Worm (Caenorhabditis elegans): ENCODE measurements around the gene K08H2.2.
A peak's percentile ranks its signal among the peaks of the same experiment; 100 is the strongest.

Gene K08H2.2

DNA sequence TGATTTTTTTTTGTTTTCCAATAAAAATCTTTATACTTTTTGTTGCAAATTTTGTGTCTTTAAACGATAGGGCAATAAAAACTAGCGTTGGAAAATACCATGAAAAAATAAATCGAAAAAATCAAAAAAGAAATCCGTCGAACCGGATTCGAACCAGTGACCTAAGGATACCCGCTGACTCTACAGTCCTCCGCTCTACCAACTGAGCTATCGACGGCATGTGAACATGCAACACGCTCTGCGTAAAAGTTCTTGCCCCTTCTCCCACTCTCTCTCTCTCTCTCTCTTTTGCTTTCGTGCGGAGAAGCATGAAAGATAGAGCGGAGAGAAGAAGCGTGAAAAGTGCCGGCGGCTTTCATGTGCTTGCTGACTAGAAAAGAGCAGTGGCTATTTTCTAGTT, 29.8 kb upstream of the K08H2.2 start (continued):
- no peak for TF ChIP-seq aly-2 (tag; optimal IDR thresholded peaks at IDR 0.05)
- TF ChIP-seq Y55F3AM.14 (GFP tag; optimal IDR thresholded peaks at IDR 0.05) = peak; percentile 23
- no peak for TF ChIP-seq lin-13 (GFP tag; optimal IDR thresholded peaks at IDR 0.05)
- TF ChIP-seq zag-1 (tag; optimal IDR thresholded peaks at IDR 0.05) = peak; percentile 45
- TF ChIP-seq fos-1 (tag; optimal IDR thresholded peaks at IDR 0.05) = peak; percentile 19
- peak; percentile 30 for TF ChIP-seq sma-3 (GFP tag; optimal IDR thresholded peaks at IDR 0.05)
- peak; percentile 66 for TF ChIP-seq unc-55 (GFP tag; optimal IDR thresholded peaks at IDR 0.05)
- no peak for TF ChIP-seq elt-1 (tag; optimal IDR thresholded peaks at IDR 0.05)
- TF ChIP-seq skn-1 (tag; optimal IDR thresholded peaks at IDR 0.05) = no peak
- no peak for TF ChIP-seq egl-27 (tag; optimal IDR thresholded peaks at IDR 0.05)
- peak; percentile 28 for TF ChIP-seq lin-11 (tag; optimal IDR thresholded peaks at IDR 0.05)
- peak; percentile 16 for TF ChIP-seq sem-4 (tag; optimal IDR thresholded peaks at IDR 0.05)
- no peak for TF ChIP-seq unc-62 (GFP tag; optimal IDR thresholded peaks at IDR 0.05)
- TF ChIP-seq mdl-1 (tag; optimal IDR thresholded peaks at IDR 0.05) = no peak
- no peak for TF ChIP-seq ztf-11 (tag; optimal IDR thresholded peaks at IDR 0.05)
- TF ChIP-seq alr-1 (tag; optimal IDR thresholded peaks at IDR 0.05) = no peak

DNA sequence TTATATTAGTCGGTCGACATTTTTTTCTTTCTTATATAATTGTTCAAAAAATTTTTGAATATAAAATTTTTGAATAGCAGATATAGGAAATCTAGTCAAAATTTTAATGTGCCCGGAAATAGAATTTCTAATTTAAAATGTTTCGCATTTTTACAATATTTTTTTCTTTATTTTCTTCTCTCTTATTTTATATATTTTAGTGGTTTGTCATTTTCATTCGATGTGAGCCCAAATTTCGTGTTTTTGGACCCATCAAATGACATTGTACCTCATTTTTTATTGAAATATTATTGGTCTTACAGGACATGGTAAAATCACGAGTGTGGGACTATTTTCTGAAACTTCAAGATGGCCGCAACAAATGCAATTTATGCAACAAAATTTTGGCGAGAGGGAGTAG, 27.4 kb upstream of the K08H2.2 start, which contains the start of gene K09A11.1:
Gene K09A11.1 (plus strand): TSS at position 301 of the 400 bp plus-strand sequence.
- TF ChIP-seq elt-3 (tag; optimal IDR thresholded peaks at IDR 0.05) (no peak), skn-1 (tag; optimal IDR thresholded peaks at IDR 0.05) (no peak), R02D3.7 (tag; optimal IDR thresholded peaks at IDR 0.05) (no peak), ama-1 (optimal IDR thresholded peaks at IDR 0.05) (no peak), gmeb-1 (tag; optimal IDR thresholded peaks at IDR 0.05) (no peak), ztf-4 (tag; optimal IDR thresholded peaks at IDR 0.05) (no peak), unc-62 (GFP tag; optimal IDR thresholded peaks at IDR 0.05) (no peak)

DNA sequence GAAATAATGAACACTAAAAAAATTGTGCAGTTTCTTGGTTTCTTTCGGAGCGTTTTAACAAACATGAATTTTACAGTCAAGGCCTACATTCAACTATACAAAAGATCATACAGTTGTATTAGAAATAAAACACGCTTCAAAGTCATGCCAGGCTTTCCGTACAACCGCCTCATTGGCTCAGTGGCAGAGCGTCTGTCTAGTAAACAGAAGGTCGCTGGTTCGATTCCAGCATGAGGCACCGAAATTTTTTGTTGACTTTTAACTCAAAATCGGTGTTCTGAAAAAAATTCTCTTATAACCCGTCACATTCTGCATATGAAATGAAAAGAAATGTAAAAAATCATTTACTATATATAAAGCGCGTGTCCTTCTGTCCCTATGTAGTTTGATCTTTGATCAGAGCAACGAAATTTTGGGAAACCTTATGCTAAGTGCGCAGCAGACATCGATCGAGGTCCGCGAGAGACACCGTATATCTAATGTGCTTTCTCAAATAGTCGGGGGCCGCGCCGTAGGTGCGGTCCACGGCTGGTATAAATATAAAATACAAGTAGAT, 26.3 kb upstream of the K08H2.2 start:
- peak; percentile 2 for TF ChIP-seq crh-2 (tag; optimal IDR thresholded peaks at IDR 0.05)

DNA sequence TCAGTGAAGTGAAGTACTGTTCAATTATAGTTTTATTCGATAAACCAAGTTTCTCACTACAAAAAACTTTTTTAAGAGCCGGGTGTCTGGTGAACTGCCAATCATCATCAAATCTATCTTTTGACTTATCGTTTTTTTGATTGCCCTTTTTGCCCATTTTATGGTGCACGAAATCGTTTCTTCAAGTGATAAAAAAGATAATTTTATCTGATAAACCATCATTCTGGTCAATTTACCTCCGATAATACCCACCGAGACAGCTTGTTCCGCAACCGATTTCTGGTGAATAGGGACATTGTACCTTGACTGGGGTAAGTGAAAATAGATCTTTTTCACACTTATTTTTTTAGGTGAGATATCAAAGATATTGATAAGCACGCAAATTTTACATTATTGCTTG, 22.8 kb upstream of the K08H2.2 start, which contains the start of gene K08H2.10:
Gene K08H2.10 (plus strand): TSS at position 230 of the 400 bp plus-strand sequence.
- TF ChIP-seq nhr-10 (tag; optimal IDR thresholded peaks at IDR 0.05) (no peak), fos-1 (tag; optimal IDR thresholded peaks at IDR 0.05) (peak; percentile 67)

DNA sequence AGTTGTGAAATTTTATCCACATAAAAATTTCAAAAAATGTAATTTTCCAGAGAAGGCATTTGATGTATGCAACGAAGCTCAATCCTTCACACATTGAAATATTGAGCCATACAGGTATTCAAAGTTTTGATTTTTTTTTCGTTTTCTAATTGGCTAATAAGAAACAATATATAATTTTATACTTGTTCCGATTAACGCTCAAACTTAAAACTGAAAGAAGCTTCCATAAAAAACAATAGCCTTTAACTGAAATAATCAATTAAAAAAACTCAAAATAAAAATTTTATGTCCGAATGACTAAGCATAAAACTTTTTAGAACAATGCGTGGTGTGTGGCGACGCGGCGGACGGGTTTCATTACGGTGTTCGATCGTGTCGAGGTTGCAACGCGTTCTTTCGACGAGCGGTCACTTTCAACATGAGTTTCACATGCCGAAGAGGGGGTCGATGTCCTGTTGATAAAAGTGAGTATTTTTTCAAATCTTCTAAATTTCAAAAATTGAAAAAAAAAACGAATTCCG, 17.2 kb upstream of the K08H2.2 start, which contains the start of gene nhr-32:
Gene nhr-32 (plus strand): TSS at position 51 of the 521 bp plus-strand sequence.
- TF ChIP-seq aly-2 (tag; optimal IDR thresholded peaks at IDR 0.05) (no peak), nhr-12 (tag; optimal IDR thresholded peaks at IDR 0.05) (no peak), C34F6.9 (tag; optimal IDR thresholded peaks at IDR 0.05) (no peak), fos-1 (tag; optimal IDR thresholded peaks at IDR 0.05) (peak; percentile 10), crh-2 (tag; optimal IDR thresholded peaks at IDR 0.05) (no peak), snpc-4 (tag; optimal IDR thresholded peaks at IDR 0.05) (no peak), nhr-21 (tag; optimal IDR thresholded peaks at IDR 0.05) (no peak)

DNA sequence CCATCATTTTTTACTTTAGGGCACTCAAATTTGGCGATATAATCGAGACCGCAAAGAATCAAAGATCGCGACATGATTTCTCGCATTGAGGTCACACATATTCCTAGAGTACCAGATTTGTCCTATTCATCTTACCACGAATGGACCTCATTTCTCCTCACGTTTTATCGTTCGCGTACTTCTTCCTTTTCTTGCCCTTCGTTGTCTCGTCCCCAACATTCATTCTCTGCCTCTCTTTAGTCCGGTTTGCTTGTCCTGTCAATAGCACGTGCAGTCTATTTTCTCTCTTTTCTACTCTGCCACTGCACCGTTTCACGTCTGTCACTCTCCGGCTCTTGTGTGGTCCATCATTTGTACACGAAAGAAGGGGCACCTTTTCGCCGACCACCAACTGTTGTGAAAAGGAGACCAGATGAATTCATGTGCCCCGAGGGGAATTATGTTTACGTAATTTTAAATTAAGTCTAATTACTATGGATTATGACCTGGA, 16.6 kb upstream of the K08H2.2 start:
- TF ChIP-seq snpc-4 (tag; optimal IDR thresholded peaks at IDR 0.05) (no peak), mdl-1 (tag; optimal IDR thresholded peaks at IDR 0.05) (peak; percentile 96), lsy-2 (tag; optimal IDR thresholded peaks at IDR 0.05) (peak; percentile 1 to 71), unc-62 (GFP tag; optimal IDR thresholded peaks at IDR 0.05) (no peak), nhr-129 (tag; optimal IDR thresholded peaks at IDR 0.05) (peak; percentile 94), mab-5 (tag; optimal IDR thresholded peaks at IDR 0.05) (peak; percentile 1), lin-13 (GFP tag; optimal IDR thresholded peaks at IDR 0.05) (peak; percentile 16), nhr-25 (tag; optimal IDR thresholded peaks at IDR 0.05) (peak; percentile 77), alr-1 (tag; optimal IDR thresholded peaks at IDR 0.05) (no peak), skn-1 (tag; optimal IDR thresholded peaks at IDR 0.05) (no peak), lin-11 (tag; optimal IDR thresholded peaks at IDR 0.05) (peak; percentile 63), nhr-237 (tag; optimal IDR thresholded peaks at IDR 0.05) (no peak), fos-1 (tag; optimal IDR thresholded peaks at IDR 0.05) (peak; percentile 64), nhr-23 (tag; optimal IDR thresholded peaks at IDR 0.05) (no peak), peb-1 (tag; optimal IDR thresholded peaks at IDR 0.05) (no peak), elt-1 (tag; optimal IDR thresholded peaks at IDR 0.05) (peak; percentile 92), nhr-11 (tag; optimal IDR thresholded peaks at IDR 0.05) (no peak), nhr-10 (tag; optimal IDR thresholded peaks at IDR 0.05) (no peak), egl-27 (tag; optimal IDR thresholded peaks at IDR 0.05) (peak; percentile 25), gmeb-1 (tag; optimal IDR thresholded peaks at IDR 0.05) (peak; percentile 35), R02D3.7 (tag; optimal IDR thresholded peaks at IDR 0.05) (no peak), ceh-16 (tag; optimal IDR thresholded peaks at IDR 0.05) (peak; percentile 14), mbf-1 (tag; optimal IDR thresholded peaks at IDR 0.05) (no peak), zag-1 (tag; optimal IDR thresholded peaks at IDR 0.05) (peak; percentile 44), sem-4 (tag; optimal IDR thresholded peaks at IDR 0.05) (peak; percentile 75), sma-9 (GFP tag; optimal IDR thresholded peaks at IDR 0.05) (peak; percentile 83), sma-9 (tag; optimal IDR thresholded peaks at IDR 0.05) (no peak), elt-3 (tag; optimal IDR thresholded peaks at IDR 0.05) (no peak), dmd-4 (tag; optimal IDR thresholded peaks at IDR 0.05) (no peak), Y55F3AM.14 (GFP tag; optimal IDR thresholded peaks at IDR 0.05) (peak; percentile 1), ztf-11 (tag; optimal IDR thresholded peaks at IDR 0.05) (no peak)

Measured in whole organism, L2 larva.